Fruit fly (Drosophila melanogaster) whole organism, embryonic: ENCODE data around the gene CG13699.
A peak's percentile ranks its signal among the peaks of the same experiment; 100 is the strongest.

ENCODE experiments used
- Bgb ChIP-seq: fragments of 200-800 bp; sonication (Bioruptor generic); IDR thresholded peaks from 2 replicates; pipeline ENCODE4 v1.3.6; 2022; ENCODE audit warnings: missing biosample characterization, missing genetic modification characterization; ENCODE audit not compliant: partially characterized antibody
- Bteb2 ChIP-seq: fragments of 200-800 bp; sonication (Bioruptor generic); optimal IDR thresholded peaks from 2 replicates; lab custom pipeline; 2016; ENCODE audit warnings: missing biosample characterization, missing genetic modification characterization
- CG10543 ChIP-seq: fragments of 200-800 bp; sonication (Bioruptor generic); optimal IDR thresholded peaks from 3 replicates; lab custom pipeline; 2017; ENCODE audit warnings: missing biosample characterization, mild to moderate bottlenecking, missing genetic modification characterization, moderate library complexity
- CG11456 ChIP-seq: fragments of 200-800 bp; sonication (Bioruptor generic); IDR thresholded peaks from 3 replicates; pipeline ENCODE4 v1.3.6; 2022; ENCODE audit warnings: missing biosample characterization, missing genetic modification characterization
- CG11504 ChIP-seq: fragments of 200-800 bp; sonication (Bioruptor generic); optimal IDR thresholded peaks from 3 replicates; lab custom pipeline; 2019; ENCODE audit warnings: missing biosample characterization, mild to moderate bottlenecking, missing genetic modification characterization, moderate library complexity
- CG12219 ChIP-seq: fragments of 200-800 bp; sonication (Bioruptor generic); optimal IDR thresholded peaks from 3 replicates; lab custom pipeline; 2018; ENCODE audit warnings: missing biosample characterization, mild to moderate bottlenecking, missing genetic modification characterization
- CG13894 ChIP-seq: fragments of 200-800 bp; sonication (Bioruptor generic); optimal IDR thresholded peaks from 3 replicates; lab custom pipeline; 2018; ENCODE audit warnings: missing biosample characterization, mild to moderate bottlenecking, missing genetic modification characterization, moderate library complexity
- CG17359 ChIP-seq: fragments of 200-800 bp; sonication (Bioruptor generic); optimal IDR thresholded peaks from 3 replicates; lab custom pipeline; 2018; ENCODE audit warnings: missing biosample characterization, mild to moderate bottlenecking, missing genetic modification characterization, moderate library complexity
- CG17912 ChIP-seq: fragments of 200-800 bp; sonication (Bioruptor generic); optimal IDR thresholded peaks from 2 replicates; lab custom pipeline; 2018; ENCODE audit warnings: missing biosample characterization, mild to moderate bottlenecking, missing genetic modification characterization
- CG18262 ChIP-seq: fragments of 200-800 bp; optimal IDR thresholded peaks from 3 replicates; lab custom pipeline; 2019; ENCODE audit warnings: missing biosample characterization, mild to moderate bottlenecking, missing genetic modification characterization, moderate library complexity
- CG18619 ChIP-seq: fragments of 200-800 bp; sonication (Bioruptor generic); optimal IDR thresholded peaks from 3 replicates; lab custom pipeline; 2017; ENCODE audit warnings: missing biosample characterization, mild to moderate bottlenecking, missing genetic modification characterization
- CG2875 ChIP-seq: fragments of 200-800 bp; sonication (Bioruptor generic); optimal IDR thresholded peaks from 2 replicates; lab custom pipeline; 2017; ENCODE audit warnings: missing biosample characterization, mild to moderate bottlenecking, missing genetic modification characterization, missing genetic modification reagents
- CG30020 ChIP-seq: fragments of 200-800 bp; optimal IDR thresholded peaks from 2 replicates; lab custom pipeline; 2019; ENCODE audit warnings: missing biosample characterization, mild to moderate bottlenecking, missing genetic modification characterization, moderate library complexity
- CG30431 ChIP-seq: fragments of 200-800 bp; sonication (Bioruptor generic); optimal IDR thresholded peaks from 2 replicates; lab custom pipeline; 2017; ENCODE audit warnings: missing biosample characterization, missing genetic modification characterization
- CG3726 ChIP-seq: fragments of 200-800 bp; sonication (Bioruptor generic); IDR thresholded peaks from 3 replicates; pipeline ENCODE4, ENCODE4 v1.3.6; 2022; ENCODE audit warnings: missing biosample characterization, missing genetic modification characterization
- CG4424 ChIP-seq: fragments of 200-800 bp; sonication (Bioruptor generic); optimal IDR thresholded peaks from 3 replicates; lab custom pipeline; 2016; ENCODE audit warnings: missing biosample characterization, missing genetic modification characterization
- CG6175 ChIP-seq: fragments of 200-800 bp; sonication (Bioruptor generic); IDR thresholded peaks from 3 replicates; pipeline ENCODE4 v1.3.6; 2022; ENCODE audit warnings: missing biosample characterization, missing genetic modification characterization
- CG6854 ChIP-seq: fragments of 200-800 bp; sonication (Bioruptor generic); optimal IDR thresholded peaks from 3 replicates; lab custom pipeline; 2017; ENCODE audit warnings: missing biosample characterization, mild to moderate bottlenecking, missing genetic modification characterization
- CG7271 ChIP-seq: fragments of 200-800 bp; sonication (Bioruptor generic); optimal IDR thresholded peaks from 2 replicates; lab custom pipeline; 2018; ENCODE audit warnings: missing biosample characterization, mild to moderate bottlenecking, missing genetic modification characterization, moderate library complexity
- CG7357 ChIP-seq: fragments of 200-800 bp; sonication (Bioruptor generic); IDR thresholded peaks from 3 replicates; pipeline ENCODE4 v1.3.6; 2022; ENCODE audit warnings: missing biosample characterization, missing genetic modification characterization
- CG8359 ChIP-seq: fragments of 200-800 bp; sonication (Bioruptor generic); optimal IDR thresholded peaks from 2 replicates; lab custom pipeline; 2017; ENCODE audit warnings: missing biosample characterization, mild to moderate bottlenecking, missing genetic modification characterization, borderline replicate concordance
- CoRest ChIP-seq: fragments of 200-800 bp; sonication (Bioruptor generic); optimal IDR thresholded peaks from 3 replicates; lab custom pipeline; 2018; ENCODE audit warnings: missing biosample characterization, mild to moderate bottlenecking, missing genetic modification characterization, moderate library complexity
- Elba2 ChIP-seq: fragments of 200-800 bp; sonication (Bioruptor generic); optimal IDR thresholded peaks from 3 replicates; lab custom pipeline; 2016; ENCODE audit warnings: missing biosample characterization, missing genetic modification characterization
- HLH54F ChIP-seq: fragments of 200-800 bp; sonication (Bioruptor generic); optimal IDR thresholded peaks from 3 replicates; lab custom pipeline; 2016; ENCODE audit warnings: missing biosample characterization, missing genetic modification characterization
- Hr3 ChIP-seq: fragments of 200-800 bp; sonication (Bioruptor generic); optimal IDR thresholded peaks from 3 replicates; lab custom pipeline; 2016; ENCODE audit warnings: missing biosample characterization, missing genetic modification characterization
- MTF-1 ChIP-seq: fragments of 200-800 bp; sonication (Bioruptor generic); optimal IDR thresholded peaks from 2 replicates; lab custom pipeline; 2018; ENCODE audit warnings: missing biosample characterization, mild to moderate bottlenecking, missing genetic modification characterization, borderline replicate concordance
- Max ChIP-seq: fragments of 200-800 bp; sonication (Bioruptor generic); optimal IDR thresholded peaks from 2 replicates; lab custom pipeline; 2016; ENCODE audit warnings: missing biosample characterization, mild to moderate bottlenecking, missing genetic modification characterization
- Sry-δ ChIP-seq: fragments of 200-800 bp; sonication (Bioruptor generic); optimal IDR thresholded peaks from 2 replicates; lab custom pipeline; 2016; ENCODE audit warnings: missing biosample characterization, missing genetic modification characterization
- Usf ChIP-seq: fragments of 200-800 bp; sonication (Bioruptor generic); optimal IDR thresholded peaks from 2 replicates; lab custom pipeline; 2017; ENCODE audit warnings: missing genotype, missing biosample characterization, missing genetic modification characterization
- ap ChIP-seq: fragments of 200-800 bp; sonication (Bioruptor generic); IDR thresholded peaks from 2 replicates; pipeline ENCODE4 v1.3.6; 2022; ENCODE audit warnings: missing biosample characterization, missing genetic modification characterization
- cad ChIP-seq: fragments of >200 bp; optimal IDR thresholded peaks from 2 replicates; lab custom pipeline; 2017; ENCODE audit warnings: missing biosample characterization, missing genetic modification characterization
- cg ChIP-seq: fragments of 200-800 bp; sonication (Bioruptor generic); optimal IDR thresholded peaks from 3 replicates; lab custom pipeline; 2019; ENCODE audit warnings: missing biosample characterization, mild to moderate bottlenecking, missing genetic modification characterization, moderate library complexity
- crol ChIP-seq: fragments of 200-800 bp; sonication (Bioruptor generic); IDR thresholded peaks from 2 replicates; pipeline ENCODE4 v1.3.6; 2022; ENCODE audit warnings: missing biosample characterization, missing genetic modification characterization
- dm ChIP-seq: fragments of 200-800 bp; sonication (Bioruptor generic); optimal IDR thresholded peaks from 3 replicates; lab custom pipeline; 2016; ENCODE audit warnings: missing biosample characterization, missing genetic modification characterization
- dmrt99B ChIP-seq: fragments of 200-800 bp; sonication (Bioruptor generic); optimal IDR thresholded peaks from 2 replicates; lab custom pipeline; 2018; ENCODE audit warnings: missing biosample characterization, mild to moderate bottlenecking, missing genetic modification characterization, moderate library complexity
- ems ChIP-seq: fragments of 200-800 bp; sonication (Bioruptor generic); optimal IDR thresholded peaks from 3 replicates; lab custom pipeline; 2016; ENCODE audit warnings: missing biosample characterization, missing genetic modification characterization
- ewg ChIP-seq: fragments of 200-800 bp; sonication (Bioruptor generic); optimal IDR thresholded peaks from 3 replicates; lab custom pipeline; 2017; ENCODE audit warnings: mild to moderate bottlenecking, missing biosample characterization, missing genetic modification reagents, missing genetic modification characterization
- exex ChIP-seq: fragments of 200-800 bp; sonication (Bioruptor generic); optimal IDR thresholded peaks from 4 replicates; lab custom pipeline; 2018; ENCODE audit warnings: missing biosample characterization, mild to moderate bottlenecking, missing genetic modification characterization, moderate library complexity
- fd102C ChIP-seq: fragments of 200-800 bp; sonication (Bioruptor generic); optimal IDR thresholded peaks from 2 replicates; lab custom pipeline; 2018; ENCODE audit warnings: missing biosample characterization, mild to moderate bottlenecking, missing genetic modification characterization, moderate library complexity
- gt ChIP-seq: fragments of 200-800 bp; sonication (Bioruptor generic); IDR thresholded peaks from 2 replicates; pipeline ENCODE4 v1.3.6; 2022; ENCODE audit warnings: missing biosample characterization, missing genetic modification characterization
- kah ChIP-seq: fragments of 200-800 bp; sonication (Bioruptor generic); optimal IDR thresholded peaks from 2 replicates; lab custom pipeline; 2018; ENCODE audit warnings: missing biosample characterization, mild to moderate bottlenecking, missing genetic modification characterization
- lbe ChIP-seq: fragments of 200-800 bp; sonication (Bioruptor generic); optimal IDR thresholded peaks from 2 replicates; lab custom pipeline; 2016; ENCODE audit warnings: missing biosample characterization, mild to moderate bottlenecking, missing genetic modification characterization
- pzg ChIP-seq: fragments of 200-800 bp; sonication (Bioruptor generic); optimal IDR thresholded peaks from 3 replicates; lab custom pipeline; 2018; ENCODE audit warnings: missing biosample characterization, mild to moderate bottlenecking, missing genetic modification characterization, moderate library complexity
- repo ChIP-seq: fragments of 200-800 bp; sonication (Bioruptor generic); optimal IDR thresholded peaks from 2 replicates; lab custom pipeline; 2016; ENCODE audit warnings: missing biosample characterization, missing genetic modification characterization
- schlank ChIP-seq: fragments of 200-800 bp; sonication (Bioruptor generic); optimal IDR thresholded peaks from 2 replicates; lab custom pipeline; 2018; ENCODE audit warnings: missing biosample characterization, mild to moderate bottlenecking, missing genetic modification characterization
- sd ChIP-seq: fragments of 200-800 bp; sonication (Bioruptor generic); optimal IDR thresholded peaks from 3 replicates; lab custom pipeline; 2018; ENCODE audit warnings: missing biosample characterization, mild to moderate bottlenecking, missing genetic modification characterization, moderate library complexity
- sisA ChIP-seq: fragments of 200-800 bp; sonication (Bioruptor generic); IDR thresholded peaks from 2 replicates; pipeline ENCODE4 v1.3.6; 2022; ENCODE audit warnings: missing biosample characterization, missing genetic modification characterization
- slbo ChIP-seq: fragments of 200-800 bp; sonication (Bioruptor generic); IDR thresholded peaks from 2 replicates; pipeline ENCODE4 v1.3.6; 2022; ENCODE audit warnings: missing biosample characterization, missing genetic modification characterization
- wor ChIP-seq: fragments of 200-800 bp; sonication (Bioruptor generic); IDR thresholded peaks from 2 replicates; pipeline ENCODE4 v1.3.6; 2022; ENCODE audit warnings: missing biosample characterization, missing genetic modification characterization

CG13699 gene

DNA sequence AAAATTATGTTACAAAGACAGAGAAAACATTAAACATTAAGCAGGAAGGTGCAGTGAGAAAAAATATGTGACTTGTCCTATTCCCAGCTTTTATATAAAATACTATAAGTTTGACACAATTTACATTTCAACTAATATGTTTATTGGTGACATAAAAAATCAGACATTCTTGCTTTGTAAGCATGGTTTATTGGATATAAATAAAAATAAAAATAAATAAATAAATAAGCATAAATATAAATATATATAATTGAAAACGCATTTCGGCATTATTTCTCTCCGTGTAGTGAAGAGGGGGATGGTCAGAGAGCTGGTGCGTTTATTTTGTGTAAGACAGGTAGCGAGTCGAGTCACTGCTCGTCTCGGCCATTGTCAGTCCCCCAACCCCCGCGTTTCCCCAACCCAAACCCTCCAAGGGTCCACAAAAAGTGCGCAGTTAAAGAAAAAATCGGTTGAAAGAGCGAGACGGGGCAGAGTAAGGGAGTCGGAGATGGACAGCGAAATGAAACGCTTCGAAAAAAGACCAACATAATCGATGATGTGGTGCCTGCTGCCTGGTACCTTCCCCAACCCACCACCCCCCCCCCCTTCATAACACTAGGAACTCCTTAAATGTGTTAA, 30.6 kb upstream of the CG13699 start (continued):
- peak; percentile 89 for TF ChIP-seq CoRest
- peak; percentile 59 for TF ChIP-seq CG7271
- peak; percentile 4 for TF ChIP-seq CG10543
- peak; percentile 72 for TF ChIP-seq crol (GFP tag; lab: Robert Waterston, UW)
- peak; percentile 74 for TF ChIP-seq slbo (GFP tag; lab: Robert Waterston, UW)
- peak; percentile 42 for TF ChIP-seq sd (tag; lab: Kevin White, UChicago)
- TF ChIP-seq dm (GFP tag; lab: Kevin White, UChicago), result no peak
- peak; percentile 86 for TF ChIP-seq CG11504 (tag; lab: Kevin White, UChicago)
- no peak for TF ChIP-seq Sry-δ (GFP tag; lab: Kevin White, UChicago)
- peak; percentile 81 for TF ChIP-seq Hr3 (GFP tag; lab: Kevin White, UChicago)
- peak; percentile 63 for TF ChIP-seq Usf (GFP tag; lab: Kevin White, UChicago)
- TF ChIP-seq CG17912, result no peak
- TF ChIP-seq Bgb (GFP tag; lab: Robert Waterston, UW), result no peak
- no peak for TF ChIP-seq CG6175 (GFP tag; lab: Robert Waterston, UW)
- TF ChIP-seq CG18619 (GFP tag; lab: Kevin White, UChicago), result peak; percentile 51
- TF ChIP-seq Bteb2, result no peak
- TF ChIP-seq HLH54F (GFP tag; lab: Kevin White, UChicago), result no peak
- TF ChIP-seq sisA (GFP tag; lab: Robert Waterston, UW), result peak; percentile 67
- TF ChIP-seq CG13894 (tag; lab: Kevin White, UChicago), result peak; percentile 36
- TF ChIP-seq CG8359 (GFP tag; lab: Kevin White, UChicago), result peak; percentile 60
- TF ChIP-seq ewg (GFP tag; lab: Kevin White, UChicago), result peak; percentile 45
- TF ChIP-seq CG6854 (GFP tag; lab: Kevin White, UChicago), result no peak
- no peak for TF ChIP-seq repo
- no peak for TF ChIP-seq CG11456 (GFP tag; lab: Robert Waterston, UW)
- 0 out of 2 replicates have a peak, but pooled peaks have one; percentile 42 for TF ChIP-seq wor (GFP tag; lab: Robert Waterston, UW)
- TF ChIP-seq CG17359, result peak; percentile 85
- TF ChIP-seq pzg (GFP tag; lab: Kevin White, UChicago), result no peak
- TF ChIP-seq exex (tag; lab: Kevin White, UChicago), result no peak
- peak; percentile 62 for TF ChIP-seq CG30020 (tag; lab: Kevin White, UChicago)
- TF ChIP-seq CG3726 (GFP tag; lab: Robert Waterston, UW), result 0 out of 3 replicates have a peak, but pooled peaks have one; percentile 43
- peak; percentile 36 for TF ChIP-seq CG12219 (GFP tag; lab: Kevin White, UChicago)
- no peak for TF ChIP-seq cg (GFP tag; lab: Kevin White, UChicago)
- peak; percentile 46 for TF ChIP-seq CG30431 (GFP tag; lab: Kevin White, UChicago)
- TF ChIP-seq lbe, result peak; percentile 82
- TF ChIP-seq schlank (tag; lab: Kevin White, UChicago), result no peak
- TF ChIP-seq CG4424 (GFP tag; lab: Kevin White, UChicago), result peak; percentile 77
- peak; percentile 94 for TF ChIP-seq CG18262
- peak; percentile 36; the same call in 2 of the 3 replicates for TF ChIP-seq CG7357 (GFP tag; lab: Robert Waterston, UW)
- TF ChIP-seq Max (GFP tag; lab: Kevin White, UChicago), result peak; percentile 36
- TF ChIP-seq cad (GFP tag; lab: Kevin White, UChicago), result no peak
- peak; percentile 45 for TF ChIP-seq fd102C (GFP tag; lab: Kevin White, UChicago)
- TF ChIP-seq ap (GFP tag; lab: Robert Waterston, UW), result peak; percentile 47; the same call in 1 of the 2 replicates
- TF ChIP-seq kah (GFP tag; lab: Kevin White, UChicago), result peak; percentile 46
- no peak for TF ChIP-seq ems (GFP tag; lab: Kevin White, UChicago)
- no peak for TF ChIP-seq MTF-1 (GFP tag; lab: Kevin White, UChicago)
- peak; percentile 87 for TF ChIP-seq dmrt99B (tag; lab: Kevin White, UChicago)
- no peak for TF ChIP-seq Elba2 (GFP tag; lab: Kevin White, UChicago)
- 0 out of 2 replicates have a peak, but pooled peaks have one; percentile 11 for TF ChIP-seq gt (GFP tag; lab: Robert Waterston, UW)
- peak; percentile 76 for TF ChIP-seq CG2875 (GFP tag; lab: Kevin White, UChicago)
